Fruit fly (Drosophila melanogaster): Measurements from ENCODE around the gene CG14062.

DNA sequence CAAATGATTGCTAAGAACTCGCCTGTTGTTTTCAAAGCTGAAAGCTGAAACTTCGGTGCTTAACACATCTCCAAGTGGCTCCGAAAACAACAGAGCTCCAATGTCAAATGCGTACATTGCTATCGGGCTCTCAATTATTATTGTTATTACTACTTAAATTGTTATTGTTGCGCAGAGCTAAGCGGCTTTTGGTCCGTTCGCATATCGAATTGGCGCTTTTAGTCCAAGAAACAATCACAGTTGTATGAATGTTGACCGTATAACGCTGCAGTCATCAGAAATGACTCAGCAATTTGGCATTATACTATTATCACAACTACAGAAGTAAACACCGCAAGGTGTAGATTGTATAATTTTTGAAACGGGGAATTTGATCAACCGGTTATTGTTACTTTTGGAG, 42.9 kb upstream of the CG14062 start:
- TF ChIP-seq Hr39 (GFP tag; optimal IDR thresholded peaks at IDR 0.05) (no peak), Sox102F (GFP tag; optimal IDR thresholded peaks at IDR 0.05) (no peak), pdm3 (GFP tag; optimal IDR thresholded peaks at IDR 0.05) (no peak), fd59A (GFP tag; optimal IDR thresholded peaks at IDR 0.05) (no peak)

All from whole organism, prepupa.